Worm (Caenorhabditis elegans) whole organism, midembryonic: ENCODE results near the gene Y79H2A.4.

Experiments
- T22C8.4 ChIP-seq: fragments of 200-800 bp; sonication (Bioruptor generic); IDR thresholded peaks from 2 replicates; pipeline ENCODE4 v1.3.6; 2022; ENCODE audit warnings: missing genetic modification characterization, missing compliant biosample characterization
- cog-1 ChIP-seq: sonication (generic microtip); optimal IDR thresholded peaks from 2 replicates; lab custom pipeline; 2016; ENCODE audit warnings: missing genetic modification characterization, missing compliant biosample characterization
- flt-1 ChIP-seq: fragments of 200-800 bp; sonication (Bioruptor generic); IDR thresholded peaks from 2 replicates; pipeline ENCODE4 v1.3.6; 2022; ENCODE audit warnings: missing genetic modification characterization, missing compliant biosample characterization
- med-1 ChIP-seq: sonication (generic microtip); optimal IDR thresholded peaks from 2 replicates; lab custom pipeline; 2017; ENCODE audit warnings: missing genetic modification characterization, mild to moderate bottlenecking, missing compliant biosample characterization, antibody characterized with exemption, missing genetic modification reagents; ENCODE audit not compliant: insufficient read depth
- ztf-23 ChIP-seq: fragments of 200-800 bp; sonication (Bioruptor generic); IDR thresholded peaks from 2 replicates; pipeline ENCODE4 v1.3.6; 2022; ENCODE audit warnings: missing genetic modification reagents, missing genetic modification characterization, missing compliant biosample characterization
- ztf-29 ChIP-seq: fragments of 200-800 bp; sonication (Bioruptor generic); IDR thresholded peaks from 2 replicates; pipeline ENCODE4 v1.3.6; 2022; ENCODE audit warnings: missing genetic modification reagents, missing genetic modification characterization, missing compliant biosample characterization

- TF ChIP-seq ztf-29 (GFP tag; lab: Robert Waterston, UW), result no peak
- no peak for TF ChIP-seq med-1
- no peak for TF ChIP-seq ztf-23 (GFP tag; lab: Robert Waterston, UW)
- no peak for TF ChIP-seq T22C8.4
- TF ChIP-seq flt-1 (GFP tag; lab: Robert Waterston, UW), result no peak
- no peak for TF ChIP-seq cog-1 (tag; lab: Kevin White, UChicago)
These were observed 37.8 kb upstream of the Y79H2A.4 start for ce11 chrIII:12003264-12003663.
